Fruit fly (Drosophila melanogaster): Measurements from ENCODE around the gene ome.

DNA sequence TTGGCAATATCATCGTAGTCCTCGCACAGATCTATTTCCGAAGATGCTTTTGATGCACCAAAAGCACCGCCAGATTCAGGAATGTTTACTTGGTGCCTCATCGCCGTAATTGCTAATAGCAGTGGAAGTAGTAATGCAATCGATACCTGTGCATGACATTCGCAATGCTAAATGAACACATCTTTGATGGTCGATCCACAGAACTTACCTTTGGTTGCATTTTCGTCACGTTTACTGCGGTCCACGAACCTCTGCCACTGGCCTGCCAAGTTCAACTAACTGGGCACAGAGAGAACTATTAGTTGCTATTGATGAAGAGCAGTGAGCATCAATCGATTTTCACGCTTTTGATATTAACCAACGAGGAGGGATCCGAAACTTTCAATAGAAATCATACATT, 28.9 kb downstream of the ome start, which contains the start of gene CG17177:
- no peak for TF ChIP-seq shn (GFP tag; optimal IDR thresholded peaks at IDR 0.05)
- TF ChIP-seq mam (GFP tag; optimal IDR thresholded peaks at IDR 0.05), result no peak
- no peak for TF ChIP-seq CG4617 (GFP tag; optimal IDR thresholded peaks at IDR 0.05; ENCODE audit: borderline replicate concordance)
- TF ChIP-seq nerfin-1 (tag; optimal IDR thresholded peaks at IDR 0.05), result no peak
- TF ChIP-seq nom (GFP tag; optimal IDR thresholded peaks at IDR 0.05), result no peak
- TF ChIP-seq lov (optimal IDR thresholded peaks at IDR 0.05), result no peak
- TF ChIP-seq lov (GFP tag; IDR thresholded peaks at IDR 0.05), result no peak
- TF ChIP-seq HLHmδ (GFP tag; optimal IDR thresholded peaks at IDR 0.05), result no peak
- TF ChIP-seq zf30C (GFP tag; optimal IDR thresholded peaks at IDR 0.05), result no peak
- no peak for TF ChIP-seq Mad (GFP tag; optimal IDR thresholded peaks at IDR 0.05)
- no peak for TF ChIP-seq lmd (GFP tag; IDR thresholded peaks at IDR 0.05)
- TF ChIP-seq CrebB (tag; optimal IDR thresholded peaks at IDR 0.05), result no peak
- no peak for TF ChIP-seq CG12104 (GFP tag; optimal IDR thresholded peaks at IDR 0.05)

All from whole organism, embryonic.